Fruit fly (Drosophila melanogaster) Kc167 (cell line): Measurements from ENCODE around the gene Rel.

Experiments used
- Myc ChIP-seq: fragments of >200 bp; optimal IDR thresholded peaks from 2 replicates; lab custom pipeline; 2017; ENCODE audit warnings: missing external identifiers
- h ChIP-seq: fragments of >200 bp; optimal IDR thresholded peaks from 3 replicates; lab custom pipeline; 2018; ENCODE audit warnings: missing external identifiers
- psq ChIP-seq: fragments of >200 bp; optimal IDR thresholded peaks from 2 replicates; lab custom pipeline; 2017; ENCODE audit warnings: missing external identifiers
- ttk ChIP-seq: sonication (Bioruptor generic); optimal IDR thresholded peaks from 2 replicates; lab custom pipeline; 2017; ENCODE audit warnings: missing external identifiers

DNA sequence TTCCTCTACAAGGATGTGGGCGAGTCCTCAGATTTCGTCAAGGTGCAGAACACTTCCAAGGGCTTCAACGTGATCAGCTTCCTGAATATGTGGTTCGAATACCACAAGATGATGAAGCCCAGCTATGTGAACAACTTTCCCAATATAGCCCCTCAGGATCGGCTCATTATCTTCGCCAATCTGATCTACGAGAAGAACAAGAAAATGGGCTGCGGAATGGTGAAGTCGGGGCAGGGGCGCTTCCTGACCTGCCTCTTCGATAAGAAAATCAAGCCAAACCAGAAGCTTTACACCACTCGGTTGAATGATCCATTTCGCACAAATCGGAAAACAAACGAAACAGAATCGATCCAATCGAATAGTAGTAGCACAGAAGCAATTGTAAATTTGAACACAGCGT, 49.5 kb downstream of the Rel start:
- TF ChIP-seq ttk (lab: Kevin White, UChicago), result no peak
- no peak for TF ChIP-seq h (lab: Kevin White, UChicago)
- TF ChIP-seq psq (lab: Kevin White, UChicago), result no peak
- no peak for TF ChIP-seq Myc (lab: Kevin White, UChicago)
